Worm (Caenorhabditis elegans) whole organism, late embryonic: ENCODE data around the gene sto-4.

ENCODE experiments used
- C08G9.2 ChIP-seq: sonication (generic microtip); optimal IDR thresholded peaks from 2 replicates; lab custom pipeline; 2016; ENCODE audit warnings: mild to moderate bottlenecking, missing genetic modification characterization, moderate library complexity, missing compliant biosample characterization
- F13H6.1 ChIP-seq: sonication (generic microtip); optimal IDR thresholded peaks from 2 replicates; lab custom pipeline; 2016; ENCODE audit warnings: missing genetic modification characterization, missing compliant biosample characterization
- ama-1 ChIP-seq: fragments of 150-350 bp; optimal IDR thresholded peaks from 2 replicates; lab custom pipeline; 2014
- ceh-19 ChIP-seq: fragments of 200-800 bp; sonication (Bioruptor generic); optimal IDR thresholded peaks from 2 replicates; lab custom pipeline; 2018; ENCODE audit warnings: mild to moderate bottlenecking, missing genetic modification characterization, missing compliant biosample characterization
- dmd-4 ChIP-seq: sonication (generic microtip); optimal IDR thresholded peaks from 2 replicates; lab custom pipeline; 2016; ENCODE audit warnings: borderline replicate concordance, missing genetic modification characterization, missing compliant biosample characterization
- ets-4 ChIP-seq: sonication (generic microtip); optimal IDR thresholded peaks from 2 replicates; lab custom pipeline; 2016; ENCODE audit warnings: missing genetic modification characterization, missing compliant biosample characterization
- nfya-1 ChIP-seq: sonication (generic microtip); optimal IDR thresholded peaks from 2 replicates; lab custom pipeline; 2017; ENCODE audit warnings: missing genetic modification characterization, mild to moderate bottlenecking, missing compliant biosample characterization, antibody characterized with exemption, moderate library complexity
- pat-9 ChIP-seq: fragments of 200-800 bp; sonication (Bioruptor generic); optimal IDR thresholded peaks from 2 replicates; lab custom pipeline; 2018; ENCODE audit warnings: mild to moderate bottlenecking, missing genetic modification characterization, moderate library complexity, missing compliant biosample characterization
- pax-1 ChIP-seq: fragments of 150-350 bp; optimal IDR thresholded peaks from 2 replicates; lab custom pipeline; 2014; ENCODE audit warnings: missing biosample characterization, missing genetic modification characterization

- TF ChIP-seq F13H6.1 (tag; lab: Kevin White, UChicago) (no peak), ets-4 (no peak), pax-1 (tag; lab: Kevin White, UChicago) (no peak), ceh-19 (GFP tag; lab: Kevin White, UChicago) (no peak), ama-1 (no peak), C08G9.2 (tag; lab: Kevin White, UChicago) (no peak), nfya-1 (no peak), dmd-4 (tag; lab: Kevin White, UChicago) (no peak), pat-9 (tag; lab: Kevin White, UChicago) (no peak)
Measured at ce11 chrX:11684261-11684660, 40.3 kb downstream of the sto-4 start, which contains the start of gene hnd-1.
